Fruit fly (Drosophila melanogaster) Kc167 (cell line): ENCODE results near the gene asl.

Experiments used
- Myc ChIP-seq: fragments of >200 bp; optimal IDR thresholded peaks from 2 replicates; lab custom pipeline; 2017; ENCODE audit warnings: missing external identifiers
- Sin3A ChIP-seq: fragments of >200 bp; optimal IDR thresholded peaks from 2 replicates; lab custom pipeline; 2018; ENCODE audit warnings: missing external identifiers
- h ChIP-seq: fragments of >200 bp; optimal IDR thresholded peaks from 3 replicates; lab custom pipeline; 2018; ENCODE audit warnings: missing external identifiers
- insv ChIP-seq: fragments of >200 bp; optimal IDR thresholded peaks from 3 replicates; lab custom pipeline; 2018; ENCODE audit warnings: missing external identifiers
- psq ChIP-seq: fragments of >200 bp; optimal IDR thresholded peaks from 2 replicates; lab custom pipeline; 2017; ENCODE audit warnings: missing external identifiers
- ttk ChIP-seq: sonication (Bioruptor generic); optimal IDR thresholded peaks from 2 replicates; lab custom pipeline; 2017; ENCODE audit warnings: missing external identifiers

The asl gene

DNA sequence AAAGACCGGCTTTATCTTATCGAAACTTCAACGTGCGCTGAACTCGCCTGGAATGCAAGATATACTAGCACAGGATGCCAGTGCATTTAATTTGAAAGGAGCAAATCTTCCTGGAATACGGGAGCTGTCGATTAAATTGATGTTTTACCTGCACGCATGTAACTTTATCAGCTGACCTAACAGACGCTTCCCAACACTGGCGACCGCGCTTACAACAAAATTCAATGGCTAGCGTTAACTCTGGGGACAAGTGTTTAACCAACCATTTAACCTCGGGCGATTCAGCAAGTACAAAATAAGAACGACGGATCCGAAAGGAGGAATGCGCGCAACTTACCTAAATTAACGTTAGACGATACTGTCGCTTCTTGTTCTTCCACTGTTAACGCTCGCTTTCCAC, 5.4 kb upstream of the asl start:
- no peak for TF ChIP-seq Sin3A (lab: Kevin White, UChicago)
- no peak for TF ChIP-seq h (lab: Kevin White, UChicago)
- TF ChIP-seq insv (lab: Kevin White, UChicago): no peak
- TF ChIP-seq Myc: no peak
- TF ChIP-seq psq (lab: Kevin White, UChicago): no peak
- no peak for TF ChIP-seq ttk

- TF ChIP-seq psq (lab: Kevin White, UChicago) (no peak), insv (lab: Kevin White, UChicago) (no peak), ttk (no peak), h (lab: Kevin White, UChicago) (no peak), Sin3A (lab: Kevin White, UChicago) (no peak), Myc (no peak)
These were observed 4.8 kb upstream of the asl start for dm6 chr3R:5611167-5611566.

DNA sequence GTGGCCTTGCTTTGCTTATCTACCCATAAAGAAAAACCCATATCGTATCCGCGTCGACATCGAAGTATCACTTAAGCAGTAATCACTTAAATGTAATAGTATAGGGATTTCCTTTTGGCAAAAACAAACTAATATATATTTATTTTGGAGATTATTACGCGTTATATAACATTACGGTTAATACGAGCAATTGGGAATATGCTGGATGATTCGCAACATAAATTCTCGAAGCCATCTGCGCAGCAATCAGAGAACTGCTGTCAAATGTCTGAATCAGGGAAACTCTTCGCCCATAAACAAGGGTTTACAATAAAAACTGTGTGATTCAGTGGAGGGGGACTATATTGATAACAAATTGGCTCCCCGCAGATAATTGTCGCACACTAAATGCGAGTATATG, 4.3 kb upstream of the asl start:
- TF ChIP-seq h (lab: Kevin White, UChicago): no peak
- TF ChIP-seq Myc: no peak
- TF ChIP-seq insv (lab: Kevin White, UChicago): no peak
- TF ChIP-seq ttk: no peak
- TF ChIP-seq psq (lab: Kevin White, UChicago): no peak
- TF ChIP-seq Sin3A (lab: Kevin White, UChicago): no peak

DNA sequence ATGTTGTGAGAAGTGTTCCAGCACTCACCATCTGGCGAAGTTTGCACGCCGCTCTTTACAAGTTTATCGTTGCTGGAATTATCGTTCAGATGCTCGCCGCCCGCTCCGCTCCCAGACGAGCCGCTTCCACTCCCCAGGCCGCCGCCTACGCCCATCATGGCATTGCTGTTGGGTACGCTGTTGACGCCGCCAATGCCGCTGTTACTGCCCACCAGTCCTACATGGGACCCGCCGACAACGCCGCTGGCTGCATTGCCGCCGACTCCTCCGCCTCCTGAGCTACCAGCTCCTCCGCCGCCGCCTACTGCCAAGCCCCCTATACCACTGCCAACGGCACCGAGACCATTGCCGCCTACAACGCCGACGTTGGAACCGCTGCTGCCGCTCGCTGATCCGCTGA, 2.1 kb upstream of the asl start:
- TF ChIP-seq psq (lab: Kevin White, UChicago): no peak
- no peak for TF ChIP-seq Sin3A (lab: Kevin White, UChicago)
- no peak for TF ChIP-seq ttk
- TF ChIP-seq h (lab: Kevin White, UChicago): no peak
- TF ChIP-seq insv (lab: Kevin White, UChicago): no peak
- no peak for TF ChIP-seq Myc

- TF ChIP-seq psq (lab: Kevin White, UChicago): no peak
- no peak for TF ChIP-seq insv (lab: Kevin White, UChicago)
- no peak for TF ChIP-seq h (lab: Kevin White, UChicago)
- no peak for TF ChIP-seq ttk
- no peak for TF ChIP-seq Sin3A (lab: Kevin White, UChicago)
- TF ChIP-seq Myc: no peak
These were observed 5.3 kb downstream of the asl start, which contains the start of the genes kra and SecS for dm6 chr3R:5601044-5601523. TSS of gene kra (minus strand) at chr3R:5601136. TSS of gene SecS (plus strand) at chr3R:5601433.

- TF ChIP-seq Myc (no peak), psq (lab: Kevin White, UChicago) (no peak), h (lab: Kevin White, UChicago) (no peak), insv (lab: Kevin White, UChicago) (no peak), Sin3A (lab: Kevin White, UChicago) (no peak), ttk (no peak)
These were observed 5.8 kb downstream of the asl start for dm6 chr3R:5600361-5601043.

dm6 chr3R:5599521-5600360, 6.6 kb downstream of the asl start:
- TF ChIP-seq ttk (no peak), h (lab: Kevin White, UChicago) (no peak), insv (lab: Kevin White, UChicago) (no peak), Myc (no peak), psq (lab: Kevin White, UChicago) (no peak), Sin3A (lab: Kevin White, UChicago) (no peak)

dm6 chr3R:5594878-5595277, 11.5 kb downstream of the asl start:
- TF ChIP-seq ttk: no peak

DNA sequence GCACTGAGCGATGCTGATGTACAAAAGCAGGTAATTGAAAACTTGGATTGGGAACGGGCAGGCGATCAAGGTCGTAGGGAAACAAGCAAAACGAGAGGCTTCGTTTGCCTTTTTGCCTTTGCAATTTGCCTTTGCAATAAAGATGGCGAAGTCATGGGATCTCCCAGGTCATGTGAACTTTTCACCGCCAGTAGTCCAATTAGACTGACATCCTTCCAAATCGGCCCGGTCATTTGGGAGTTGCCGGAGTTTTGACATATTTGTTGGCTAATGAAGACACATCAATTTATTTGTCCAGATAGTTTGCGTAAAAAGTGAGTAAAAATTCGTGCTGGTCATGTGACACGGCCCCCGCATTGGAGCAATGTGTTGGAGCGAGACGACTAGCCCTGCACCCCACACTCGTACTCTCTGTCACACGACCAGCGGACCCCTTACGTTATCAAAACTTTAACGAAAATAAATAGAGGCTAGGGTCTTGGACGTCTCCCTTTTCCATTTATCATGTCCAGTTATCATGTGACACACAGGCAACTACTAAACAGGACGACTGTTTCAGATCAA, 14.3 kb downstream of the asl start:
- TF ChIP-seq ttk (no peak), psq (lab: Kevin White, UChicago) (no peak), Myc (no peak), h (lab: Kevin White, UChicago) (no peak), Sin3A (lab: Kevin White, UChicago) (no peak), insv (lab: Kevin White, UChicago) (no peak)

dm6 chr3R:5591398-5591853, 14.9 kb downstream of the asl start, which contains the start of the genes noi and Vha26:
TSS of gene noi (minus strand) at chr3R:5591459.
TSS of gene Vha26 (plus strand) at chr3R:5591763.
- TF ChIP-seq Sin3A (lab: Kevin White, UChicago) (no peak), h (lab: Kevin White, UChicago) (no peak)

DNA sequence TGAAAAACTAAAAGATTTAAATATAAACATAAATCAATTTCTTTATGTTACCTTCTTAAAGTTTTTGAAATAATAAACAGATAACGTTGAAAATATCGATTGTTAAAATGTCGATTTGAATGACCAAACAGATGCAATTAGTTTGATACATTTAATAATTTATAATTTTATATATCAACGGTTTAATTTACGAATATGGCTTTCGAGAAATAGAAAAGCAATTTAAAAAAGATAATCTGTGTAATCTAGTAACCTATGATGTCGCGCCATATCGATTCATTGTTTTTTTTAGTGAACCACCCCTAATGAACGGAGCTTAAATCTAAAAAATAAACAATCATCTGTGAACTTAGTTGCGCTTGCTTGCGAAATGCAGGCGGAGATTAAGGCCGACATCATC, 17.8 kb downstream of the asl start, which contains the start of gene PolZ2:
Gene PolZ2, plus strand, starts transcription at position 301 of the 400 bp plus-strand sequence.
- TF ChIP-seq psq (lab: Kevin White, UChicago): no peak
- TF ChIP-seq insv (lab: Kevin White, UChicago): no peak
- no peak for TF ChIP-seq ttk
- TF ChIP-seq Myc: no peak
- TF ChIP-seq h (lab: Kevin White, UChicago): no peak
- TF ChIP-seq Sin3A (lab: Kevin White, UChicago): no peak
